Worm (Caenorhabditis elegans) whole organism, L4/young adult: Measurements from ENCODE around the gene phf-33.

ENCODE experiments used
- dao-5 ChIP-seq: sonication (generic microtip); optimal IDR thresholded peaks from 2 replicates; lab custom pipeline; 2016; ENCODE audit warnings: missing genotype, missing genetic modification characterization, moderate library complexity, missing compliant biosample characterization
- him-1 ChIP-seq: sonication (generic microtip); optimal IDR thresholded peaks from 2 replicates; lab custom pipeline; 2016; ENCODE audit warnings: missing genotype, missing genetic modification reagents, missing genetic modification characterization, missing compliant biosample characterization

ce11 chrX:13267230-13267629 lies 11.5 kb downstream of the phf-33 start, which contains the start of gene cyp-14A1:
- TF ChIP-seq him-1 (tag; lab: Kevin White, UChicago) (no peak), dao-5 (tag; lab: Kevin White, UChicago) (no peak)
